Worm (Caenorhabditis elegans): ENCODE measurements around the gene Y46G5A.38.

DNA sequence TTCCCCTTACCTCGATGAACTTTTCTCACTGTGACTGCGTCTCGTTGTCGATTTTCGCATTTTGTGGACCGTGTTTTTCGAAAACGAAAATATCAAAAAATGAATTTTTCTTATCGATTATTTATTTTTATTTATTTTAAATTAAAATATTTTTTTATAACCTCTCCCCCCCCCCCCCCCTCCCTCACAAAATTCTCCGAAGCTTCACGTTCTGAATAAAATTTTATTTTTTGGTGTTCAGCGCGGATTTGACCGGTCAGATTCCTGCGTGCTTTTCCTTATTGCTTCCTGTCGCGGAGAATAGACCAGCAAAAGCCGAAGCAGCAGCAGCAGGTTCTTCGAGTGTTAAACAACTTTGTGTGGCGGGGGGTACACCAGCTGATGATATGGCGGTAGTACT is 8.4 kb upstream of the Y46G5A.38 start, which contains the start of gene Y46G5A.22:
- TF ChIP-seq lin-35 (GFP tag; optimal IDR thresholded peaks at IDR 0.05) = no peak
- no peak for TF ChIP-seq ama-1 (optimal IDR thresholded peaks at IDR 0.05)
- no peak for TF ChIP-seq zag-1 (tag; optimal IDR thresholded peaks at IDR 0.05)
- no peak for TF ChIP-seq egl-27 (tag; optimal IDR thresholded peaks at IDR 0.05)
- TF ChIP-seq nhr-85 (tag) = no peak
- no peak for TF ChIP-seq aha-1 (tag; optimal IDR thresholded peaks at IDR 0.05)
- no peak for TF ChIP-seq efl-3 (GFP tag; optimal IDR thresholded peaks at IDR 0.05)
- TF ChIP-seq sptf-1 (tag; optimal IDR thresholded peaks at IDR 0.05) = no peak
- no peak for TF ChIP-seq nhr-71 (tag; optimal IDR thresholded peaks at IDR 0.05)
- TF ChIP-seq nhr-47 (tag; optimal IDR thresholded peaks at IDR 0.05) = no peak
- no peak for TF ChIP-seq ceh-63 (GFP tag; optimal IDR thresholded peaks at IDR 0.05)
- no peak for TF ChIP-seq fkh-10 (GFP tag; optimal IDR thresholded peaks at IDR 0.05)
